Fruit fly (Drosophila melanogaster): ENCODE measurements around the gene Mkrn1.

Gene Mkrn1

DNA sequence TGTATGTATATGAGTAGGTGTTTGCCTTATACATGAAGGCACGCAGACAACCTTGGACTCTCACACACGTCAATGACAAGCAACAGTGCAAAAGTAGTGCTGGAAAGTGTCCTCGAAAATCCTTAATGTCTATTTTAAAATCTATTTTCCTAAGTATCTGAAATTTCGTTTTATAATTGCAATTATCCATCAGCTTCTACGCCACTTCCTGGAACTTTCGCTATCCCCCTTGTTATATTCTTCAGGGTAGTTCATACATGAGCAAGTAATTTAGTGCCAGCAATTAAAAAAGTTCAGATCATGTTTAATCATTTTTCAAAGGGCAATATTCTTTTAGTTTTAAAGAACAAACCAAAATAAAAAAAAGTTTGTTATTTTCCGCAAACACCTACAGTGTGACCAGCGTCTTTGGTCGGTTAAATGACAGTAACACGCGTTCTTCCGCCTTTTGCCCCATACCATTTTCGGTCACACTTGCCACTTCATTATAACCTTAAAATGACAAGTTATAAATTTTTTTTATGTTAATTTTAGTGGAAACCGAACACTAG is 16.7 kb downstream of the Mkrn1 start (continued):
- TF ChIP-seq croc (GFP tag; conservative IDR thresholded peaks at IDR 0.05) = no peak
- no peak for TF ChIP-seq CG12219 (GFP tag; optimal IDR thresholded peaks at IDR 0.05)
- peak; percentile 93 for TF ChIP-seq cg (GFP tag; optimal IDR thresholded peaks at IDR 0.05)
- peak in 1 of 2 experiments; percentile 40 for TF ChIP-seq dpn (GFP tag; optimal IDR thresholded peaks at IDR 0.05)
- peak; percentile 100 for TF ChIP-seq bigmax (GFP tag; optimal IDR thresholded peaks at IDR 0.05)
- no peak for TF ChIP-seq Adf1 (GFP tag; IDR thresholded peaks at IDR 0.05)
- peak; percentile 68 for TF ChIP-seq trem (tag; optimal IDR thresholded peaks at IDR 0.05)
- TF ChIP-seq CG11696 (GFP tag; IDR thresholded peaks at IDR 0.05) = no peak
- TF ChIP-seq bsh (GFP tag; optimal IDR thresholded peaks at IDR 0.05) = no peak
- no peak for TF ChIP-seq CG18619 (GFP tag; optimal IDR thresholded peaks at IDR 0.05)
- TF ChIP-seq Doc3 (GFP tag; IDR thresholded peaks at IDR 0.05; ENCODE audit: partially characterized antibody) = no peak
- no peak for TF ChIP-seq CG17568 (GFP tag; optimal IDR thresholded peaks at IDR 0.05)
- TF ChIP-seq CG8388 (GFP tag; optimal IDR thresholded peaks at IDR 0.05) = no peak
- TF ChIP-seq Chrac-16 (GFP tag; optimal IDR thresholded peaks at IDR 0.05) = no peak
- TF ChIP-seq Gug (GFP tag; IDR thresholded peaks at IDR 0.05) = no peak
- peak; percentile 33 for TF ChIP-seq CG4424 (GFP tag; optimal IDR thresholded peaks at IDR 0.05)
- TF ChIP-seq Six4 (GFP tag; optimal IDR thresholded peaks at IDR 0.05) = no peak
- TF ChIP-seq CG14860 (GFP tag; IDR thresholded peaks at IDR 0.05; ENCODE audit: partially characterized antibody) = no peak
- no peak for TF ChIP-seq CG42726 (GFP tag; IDR thresholded peaks at IDR 0.05; ENCODE audit: partially characterized antibody)
- no peak for TF ChIP-seq Hmx (GFP tag; optimal IDR thresholded peaks at IDR 0.05)
- peak; percentile 42 for TF ChIP-seq CG7786 (GFP tag; optimal IDR thresholded peaks at IDR 0.05)
- no peak for TF ChIP-seq pb (GFP tag; optimal IDR thresholded peaks at IDR 0.05)
- no peak for TF ChIP-seq pum (GFP tag; optimal IDR thresholded peaks at IDR 0.05)
- no peak for TF ChIP-seq CG11560 (tag; IDR thresholded peaks at IDR 0.05)
- TF ChIP-seq CG6683 (GFP tag; optimal IDR thresholded peaks at IDR 0.05) = no peak
- TF ChIP-seq zen (tag; optimal IDR thresholded peaks at IDR 0.05) = peak; percentile 26
- no peak for TF ChIP-seq CG8281 (tag; optimal IDR thresholded peaks at IDR 0.05)
- no peak for TF ChIP-seq CG14965 (GFP tag; optimal IDR thresholded peaks at IDR 0.05; ENCODE audit: borderline replicate concordance)
- no peak for TF ChIP-seq CG33557 (GFP tag; optimal IDR thresholded peaks at IDR 0.05)
- no peak for TF ChIP-seq CG10543 (GFP tag; optimal IDR thresholded peaks at IDR 0.05)

- TF ChIP-seq CG2129 (GFP tag; IDR thresholded peaks at IDR 0.05; ENCODE audit: partially characterized antibody) (no peak), dmrt11E (tag; optimal IDR thresholded peaks at IDR 0.05) (peak; percentile 83), pzg (GFP tag; optimal IDR thresholded peaks at IDR 0.05) (peak; percentile 40), inv (GFP tag; IDR thresholded peaks at IDR 0.05; ENCODE audit: partially characterized antibody) (peak; percentile 22; the same call in 1 of the 2 replicates), nerfin-1 (tag; optimal IDR thresholded peaks at IDR 0.05) (peak; percentile 77), Dll (GFP tag; IDR thresholded peaks at IDR 0.05; ENCODE audit: partially characterized antibody) (peak; percentile 56; the same call in 2 of the 4 replicates), MBD-R2 (GFP tag; IDR thresholded peaks at IDR 0.05) (peak; percentile 60), toy (GFP tag; IDR thresholded peaks at IDR 0.05) (peak; percentile 47; the same call in 1 of the 2 replicates), Dfd (GFP tag; optimal IDR thresholded peaks at IDR 0.05) (peak in 1 of 2 experiments; percentile 49), p53 (GFP tag; optimal IDR thresholded peaks at IDR 0.05) (no peak), repo (GFP tag; optimal IDR thresholded peaks at IDR 0.05) (no peak), CG2712 (tag; optimal IDR thresholded peaks at IDR 0.05) (peak; percentile 89), CG16779 (GFP tag; IDR thresholded peaks at IDR 0.05) (0 out of 2 replicates have a peak, but pooled peaks have one; percentile 30), CG7271 (tag; optimal IDR thresholded peaks at IDR 0.05) (peak; percentile 57), B-H2 (GFP tag; optimal IDR thresholded peaks at IDR 0.05) (peak; percentile 92), al (GFP tag; IDR thresholded peaks at IDR 0.05) (peak; percentile 75), C15 (GFP tag; IDR thresholded peaks at IDR 0.05) (0 out of 3 replicates have a peak, but pooled peaks have one; percentile 56), CG42726 (GFP tag; IDR thresholded peaks at IDR 0.05; ENCODE audit: partially characterized antibody) (no peak), chm (GFP tag; IDR thresholded peaks at IDR 0.05) (peak; percentile 28)
These were observed 17.4 kb downstream of the Mkrn1 start, which contains the start of the genes SAK and Cdk12 for dm6 chr3L:21515823-21516715. SAK (minus strand) TSS chr3L:21515887. Cdk12 (plus strand) TSS chr3L:21516306.

Data from whole organism, embryonic.